Worm (Caenorhabditis elegans) whole organism, young adult: ENCODE measurements around the gene ccch-1.

Source experiments
- B0261.1 ChIP-seq: sonication (generic microtip); optimal IDR thresholded peaks from 2 replicates; lab custom pipeline; 2016; ENCODE audit warnings: mild to moderate bottlenecking, missing genetic modification characterization, moderate library complexity, missing compliant biosample characterization
- B0336.3 ChIP-seq: fragments of 200-800 bp; sonication (Bioruptor generic); IDR thresholded peaks from 2 replicates; pipeline ENCODE4 v1.3.6; 2022; ENCODE audit warnings: missing genetic modification characterization, missing compliant biosample characterization
- C06A6.2 ChIP-seq: fragments of 200-800 bp; sonication (Bioruptor generic); conservative IDR thresholded peaks from 2 replicates; pipeline ENCODE4 v1.3.6; 2022; ENCODE audit warnings: missing genetic modification characterization, missing compliant biosample characterization
- F10E7.11 ChIP-seq: sonication (generic microtip); optimal IDR thresholded peaks from 2 replicates; lab custom pipeline; 2017; ENCODE audit warnings: mild to moderate bottlenecking, missing genetic modification characterization, moderate library complexity, missing compliant biosample characterization
- F39B2.1 ChIP-seq: fragments of 200-800 bp; sonication (Bioruptor generic); IDR thresholded peaks from 2 replicates; pipeline ENCODE4 v1.3.6; 2022; ENCODE audit warnings: missing genetic modification reagents, missing genetic modification characterization, missing compliant biosample characterization
- F52B5.7 ChIP-seq: sonication (generic microtip); optimal IDR thresholded peaks from 2 replicates; lab custom pipeline; 2016; ENCODE audit warnings: mild to moderate bottlenecking, missing genetic modification characterization, missing compliant biosample characterization
- F55B11.4 ChIP-seq: sonication (generic microtip); optimal IDR thresholded peaks from 2 replicates; lab custom pipeline; 2016; ENCODE audit warnings: missing compliant biosample characterization, missing genetic modification characterization, borderline replicate concordance; ENCODE audit not compliant: insufficient read depth
- F57A8.1 ChIP-seq: fragments of 200-800 bp; sonication (Bioruptor generic); optimal IDR thresholded peaks from 2 replicates; lab custom pipeline; 2018; ENCODE audit warnings: mild to moderate bottlenecking, missing genetic modification characterization, moderate library complexity, missing compliant biosample characterization
- K11D2.4 ChIP-seq: fragments of 200-800 bp; sonication (Bioruptor generic); IDR thresholded peaks from 2 replicates; pipeline ENCODE4 v1.3.6; 2022; ENCODE audit warnings: missing genetic modification reagents, missing genetic modification characterization, missing compliant biosample characterization
- T07F8.4 ChIP-seq: sonication (generic microtip); optimal IDR thresholded peaks from 2 replicates; lab custom pipeline; 2016; ENCODE audit warnings: mild to moderate bottlenecking, missing genetic modification characterization, moderate library complexity, missing compliant biosample characterization
- Y53G8AR.9 ChIP-seq: fragments of 200-800 bp; sonication (Bioruptor generic); conservative IDR thresholded peaks from 2 replicates; pipeline ENCODE4 v1.3.6; 2022; ENCODE audit warnings: missing genetic modification reagents, missing genetic modification characterization, missing compliant biosample characterization
- Y79H2A.3 ChIP-seq: fragments of 200-800 bp; sonication (Bioruptor generic); conservative IDR thresholded peaks from 2 replicates; pipeline ENCODE4 v1.3.6; 2022; ENCODE audit warnings: missing genetic modification reagents, missing genetic modification characterization, missing compliant biosample characterization
- Y95B8A.8 ChIP-seq: fragments of 200-800 bp; sonication (Bioruptor generic); IDR thresholded peaks from 2 replicates; pipeline ENCODE4 v1.3.6; 2022; ENCODE audit warnings: missing genetic modification reagents, missing genetic modification characterization, missing compliant biosample characterization
- akir-1 ChIP-seq: fragments of 200-800 bp; sonication (Bioruptor generic); optimal IDR thresholded peaks from 2 replicates; lab custom pipeline; 2018; ENCODE audit warnings: mild to moderate bottlenecking, missing genetic modification characterization, moderate library complexity, missing compliant biosample characterization
- ama-1 ChIP-seq, 3 experiments: fragments of 150-350 bp in 1 of 3; sonication (generic microtip) in 2 of 3; optimal IDR thresholded peaks; 2 replicates each; lab custom pipeline; 2014 to 2018; ENCODE audit warnings: missing biosample characterization in 2 of 3, missing genetic modification characterization in 2 of 3, missing genetic modification reagents in 2 of 3
- aptf-3 ChIP-seq: fragments of 200-800 bp; sonication (Bioruptor generic); IDR thresholded peaks from 2 replicates; pipeline ENCODE4 v1.3.6; 2022; ENCODE audit warnings: missing genetic modification characterization, missing compliant biosample characterization
- attf-3 ChIP-seq: fragments of 200-800 bp; sonication (Bioruptor generic); conservative IDR thresholded peaks from 2 replicates; pipeline ENCODE4 v1.3.6; 2022; ENCODE audit warnings: missing genetic modification reagents, missing genetic modification characterization, missing compliant biosample characterization
- attf-6 ChIP-seq: fragments of 200-800 bp; sonication (Bioruptor generic); IDR thresholded peaks from 2 replicates; pipeline ENCODE4 v1.3.6; 2022; ENCODE audit warnings: missing genetic modification reagents, missing genetic modification characterization, missing compliant biosample characterization
- bed-2 ChIP-seq: fragments of 200-800 bp; sonication (Bioruptor generic); IDR thresholded peaks from 2 replicates; pipeline ENCODE4 v1.3.6; 2022; ENCODE audit warnings: missing genetic modification reagents, missing genetic modification characterization, missing compliant biosample characterization
- ceh-100 ChIP-seq: fragments of 200-800 bp; sonication (Bioruptor generic); IDR thresholded peaks from 2 replicates; pipeline ENCODE4 v1.3.6; 2022; ENCODE audit warnings: missing genetic modification reagents, missing genetic modification characterization, missing compliant biosample characterization
- ceh-91 ChIP-seq: fragments of 200-800 bp; sonication (Bioruptor generic); IDR thresholded peaks from 2 replicates; pipeline ENCODE4 v1.3.6; 2022; ENCODE audit warnings: missing genetic modification reagents, missing genetic modification characterization, missing compliant biosample characterization
- die-1 ChIP-seq: sonication (generic microtip); optimal IDR thresholded peaks from 2 replicates; lab custom pipeline; 2016; ENCODE audit warnings: missing genotype, mild to moderate bottlenecking, missing genetic modification characterization, missing compliant biosample characterization
- dox-1 ChIP-seq: fragments of 200-800 bp; sonication (Bioruptor generic); IDR thresholded peaks from 2 replicates; pipeline ENCODE4 v1.3.6; 2022; ENCODE audit warnings: missing genetic modification reagents, missing genetic modification characterization, missing compliant biosample characterization
- fkh-3 ChIP-seq: sonication (generic microtip); optimal IDR thresholded peaks from 2 replicates; lab custom pipeline; 2016; ENCODE audit warnings: mild to moderate bottlenecking, missing genetic modification characterization, missing compliant biosample characterization
- him-1 ChIP-seq: sonication (generic microtip); optimal IDR thresholded peaks from 2 replicates; lab custom pipeline; 2016; ENCODE audit warnings: missing genotype, missing genetic modification reagents, missing genetic modification characterization, missing compliant biosample characterization
- hmg-1.2 ChIP-seq: fragments of 200-800 bp; sonication (Bioruptor generic); IDR thresholded peaks from 2 replicates; pipeline ENCODE4 v1.3.6; 2022; ENCODE audit warnings: missing genetic modification reagents, missing genetic modification characterization, missing compliant biosample characterization
- lin-26 ChIP-seq: fragments of 200-800 bp; sonication (Bioruptor generic); IDR thresholded peaks from 2 replicates; pipeline ENCODE4 v1.3.6; 2022; ENCODE audit warnings: missing genetic modification reagents, missing genetic modification characterization, missing compliant biosample characterization
- lir-1 ChIP-seq: fragments of 200-800 bp; sonication (Bioruptor generic); conservative IDR thresholded peaks from 2 replicates; pipeline ENCODE4 v1.3.6; 2022; ENCODE audit warnings: missing genetic modification reagents, missing genetic modification characterization, missing compliant biosample characterization
- lsl-1 ChIP-seq: fragments of 200-800 bp; sonication (Bioruptor generic); optimal IDR thresholded peaks from 2 replicates; lab custom pipeline; 2018; ENCODE audit warnings: mild to moderate bottlenecking, missing genetic modification characterization, moderate library complexity, missing compliant biosample characterization
- madf-6 ChIP-seq: fragments of 200-800 bp; sonication (Bioruptor generic); IDR thresholded peaks from 2 replicates; pipeline ENCODE4 v1.3.6; 2022; ENCODE audit warnings: missing genetic modification reagents, missing genetic modification characterization, missing compliant biosample characterization
- mel-28 ChIP-seq: sonication (generic microtip); optimal IDR thresholded peaks from 2 replicates; lab custom pipeline; 2016; ENCODE audit warnings: borderline replicate concordance, mild to moderate bottlenecking, missing genetic modification characterization, missing compliant biosample characterization
- mxl-1 ChIP-seq: sonication (generic microtip); optimal IDR thresholded peaks from 2 replicates; lab custom pipeline; 2016; ENCODE audit warnings: missing genetic modification characterization, missing compliant biosample characterization
- nhr-179 ChIP-seq: sonication (generic microtip); optimal IDR thresholded peaks from 2 replicates; lab custom pipeline; 2016; ENCODE audit warnings: mild to moderate bottlenecking, missing genetic modification characterization, missing compliant biosample characterization
- nhr-80 ChIP-seq: sonication (generic microtip); optimal IDR thresholded peaks from 2 replicates; lab custom pipeline; 2016; ENCODE audit warnings: missing genetic modification characterization, missing compliant biosample characterization
- pha-4 ChIP-seq: fragments of 150-350 bp; sonication (generic microtip); optimal IDR thresholded peaks from 2 replicates; lab custom pipeline; 2014; ENCODE audit warnings: missing biosample characterization, missing genetic modification reagents, missing genetic modification characterization
- rec-8 ChIP-seq, 2 experiments: sonication (generic microtip); optimal IDR thresholded peaks; 2 replicates each; lab custom pipeline; 2016; ENCODE audit warnings: mild to moderate bottlenecking in 2 of 2, missing genetic modification characterization in 2 of 2, missing genetic modification reagents in 2 of 2, missing genotype in 2 of 2, missing biosample characterization in 1 of 2, missing compliant biosample characterization in 1 of 2, moderate library complexity in 1 of 2
- repo-1 ChIP-seq: sonication (generic microtip); optimal IDR thresholded peaks from 2 replicates; lab custom pipeline; 2017; ENCODE audit warnings: mild to moderate bottlenecking, missing genetic modification characterization, missing compliant biosample characterization
- rpc-1 ChIP-seq, 2 experiments: fragments of 150-350 bp in 1 of 2; sonication (generic microtip) in 1 of 2; optimal IDR thresholded peaks; 2 replicates each; lab custom pipeline; 2014 to 2018; ENCODE audit warnings: missing biosample characterization in 1 of 2, missing genetic modification characterization in 1 of 2, missing genetic modification reagents in 1 of 2, missing genotype in 1 of 2
- sdz-38 ChIP-seq: sonication (generic microtip); optimal IDR thresholded peaks from 2 replicates; lab custom pipeline; 2016; ENCODE audit warnings: missing genotype, missing genetic modification characterization, missing compliant biosample characterization
- snpc-1.1 ChIP-seq: sonication (generic microtip); optimal IDR thresholded peaks from 2 replicates; lab custom pipeline; 2017; ENCODE audit warnings: missing genetic modification characterization, mild to moderate bottlenecking, missing compliant biosample characterization, antibody characterized with exemption, moderate library complexity, missing genotype, missing genetic modification reagents; ENCODE audit not compliant: insufficient read depth
- snpc-3.4 ChIP-seq: sonication (generic microtip); optimal IDR thresholded peaks from 2 replicates; lab custom pipeline; 2017; ENCODE audit warnings: missing genetic modification characterization, mild to moderate bottlenecking, missing compliant biosample characterization, antibody characterized with exemption, moderate library complexity, missing genotype, missing genetic modification reagents
- snpc-4 ChIP-seq, 5 experiments: fragments of 150-350 bp in 1 of 5; sonication (generic microtip) in 4 of 5; optimal IDR thresholded peaks; 2 replicates each; lab custom pipeline; 2014 to 2018; ENCODE audit warnings: missing genetic modification characterization in 5 of 5, missing biosample characterization in 3 of 5, antibody characterized with exemption in 2 of 5, mild to moderate bottlenecking in 2 of 5, missing compliant biosample characterization in 2 of 5, missing genotype in 2 of 5, moderate library complexity in 2 of 5, missing genetic modification reagents in 1 of 5
- tbp1 ChIP-seq: fragments of 200-800 bp; sonication (Bioruptor generic); optimal IDR thresholded peaks from 2 replicates; lab custom pipeline; 2018; ENCODE audit warnings: mild to moderate bottlenecking, missing genetic modification characterization, missing compliant biosample characterization
- unc-130 ChIP-seq: sonication (generic microtip); optimal IDR thresholded peaks from 2 replicates; lab custom pipeline; 2016; ENCODE audit warnings: missing genetic modification reagents, missing genetic modification characterization, missing compliant biosample characterization
- xnd-1 ChIP-seq: sonication (generic microtip); optimal IDR thresholded peaks from 2 replicates; lab custom pipeline; 2016; ENCODE audit warnings: missing genotype, missing genetic modification reagents, missing genetic modification characterization, missing compliant biosample characterization
- ztf-18 ChIP-seq: sonication (generic microtip); optimal IDR thresholded peaks from 2 replicates; lab custom pipeline; 2016; ENCODE audit warnings: missing genotype, mild to moderate bottlenecking, missing genetic modification characterization, missing compliant biosample characterization

Gene ccch-1

ce11 chrV:11585122-11585521 lies 57.5 kb downstream of the ccch-1 start (continued):
- no peak for TF ChIP-seq K11D2.4
- TF ChIP-seq snpc-1.1 = peak; percentile 94
- TF ChIP-seq C06A6.2 (GFP tag; lab: Robert Waterston, UW) = no peak
- peak; percentile 91 for TF ChIP-seq snpc-4 (GFP tag; optimal IDR thresholded peaks at IDR 0.05; lab: Kevin White, UChicago)
- peak; percentile 90 to 97 (median 93) for TF ChIP-seq snpc-4 (tag; optimal IDR thresholded peaks at IDR 0.05; lab: Kevin White, UChicago)
- no peak for TF ChIP-seq B0336.3 (GFP tag; lab: Robert Waterston, UW)
- no peak for TF ChIP-seq mxl-1 (tag; lab: Kevin White, UChicago)
- peak; percentile 70; the same call in 1 of the 2 replicates for TF ChIP-seq madf-6 (GFP tag; lab: Robert Waterston, UW)
- TF ChIP-seq lin-26 (GFP tag; lab: Robert Waterston, UW) = peak; percentile 99
- TF ChIP-seq die-1 (tag; lab: Kevin White, UChicago) = no peak
- no peak for TF ChIP-seq unc-130 (GFP tag; lab: Kevin White, UChicago)
- no peak for TF ChIP-seq bed-2 (GFP tag; lab: Robert Waterston, UW)
- peak; percentile 71 for TF ChIP-seq tbp1 (GFP tag; lab: Kevin White, UChicago)
- no peak for TF ChIP-seq T07F8.4 (tag; lab: Kevin White, UChicago)
- TF ChIP-seq Y79H2A.3 (GFP tag; lab: Robert Waterston, UW) = no peak
- TF ChIP-seq F10E7.11 (tag; lab: Kevin White, UChicago) = no peak
- TF ChIP-seq fkh-3 = no peak
- TF ChIP-seq ztf-18 (tag; lab: Kevin White, UChicago) = peak; percentile 17
- TF ChIP-seq snpc-3.4 = peak; percentile 84
- peak; percentile 81 for TF ChIP-seq hmg-1.2 (GFP tag; lab: Robert Waterston, UW)
- no peak for TF ChIP-seq ceh-91 (GFP tag; lab: Robert Waterston, UW)
- peak; percentile 93 for TF ChIP-seq him-1
- TF ChIP-seq nhr-179 = no peak
- no peak for TF ChIP-seq xnd-1 (tag; lab: Kevin White, UChicago)
- TF ChIP-seq rec-8 (tag; optimal IDR thresholded peaks at IDR 0.05; lab: Kevin White, UChicago) = peak in 1 of 2 experiments; percentile 22
- TF ChIP-seq ceh-100 = peak; percentile 51
- peak; percentile 84 for TF ChIP-seq attf-6 (GFP tag; lab: Robert Waterston, UW)
- peak; percentile 55 for TF ChIP-seq lsl-1

ce11 chrV:11589433-11589832 lies 61.8 kb downstream of the ccch-1 start, which contains the start of gene srx-82:
Gene srx-82 (plus strand): TSS chrV:11589733.
- TF ChIP-seq ceh-91 (GFP tag; lab: Robert Waterston, UW) (no peak), ama-1 (optimal IDR thresholded peaks at IDR 0.05; lab: Kevin White, UChicago) (no peak), ama-1 (GFP tag; optimal IDR thresholded peaks at IDR 0.05; lab: Kevin White, UChicago) (no peak), F57A8.1 (GFP tag; lab: Kevin White, UChicago) (no peak), B0261.1 (no peak), repo-1 (tag; lab: Kevin White, UChicago) (no peak), aptf-3 (no peak), pha-4 (tag; lab: Kevin White, UChicago) (no peak), dox-1 (GFP tag; lab: Robert Waterston, UW) (no peak), F55B11.4 (tag; lab: Kevin White, UChicago) (no peak), F52B5.7 (tag; lab: Kevin White, UChicago) (no peak), Y53G8AR.9 (GFP tag; lab: Robert Waterston, UW) (no peak), mel-28 (no peak), sdz-38 (tag; lab: Kevin White, UChicago) (no peak), rpc-1 (optimal IDR thresholded peaks at IDR 0.05; lab: Kevin White, UChicago) (no peak), rpc-1 (tag; optimal IDR thresholded peaks at IDR 0.05; lab: Kevin White, UChicago) (no peak), attf-3 (GFP tag; lab: Robert Waterston, UW) (no peak), akir-1 (GFP tag; lab: Kevin White, UChicago) (no peak), nhr-80 (no peak), Y95B8A.8 (no peak), F39B2.1 (GFP tag; lab: Robert Waterston, UW) (no peak), lir-1 (no peak)
